Worm (Caenorhabditis elegans) whole organism, L3 larva: Measurements from ENCODE around the gene F40G12.2.

ENCODE experiments used
- R02D3.7 ChIP-seq: fragments of 150-350 bp; optimal IDR thresholded peaks from 2 replicates; lab custom pipeline; 2014; ENCODE audit warnings: missing biosample characterization, missing genetic modification characterization
- aly-2 ChIP-seq: fragments of 150-350 bp; optimal IDR thresholded peaks from 2 replicates; lab custom pipeline; 2014; ENCODE audit warnings: missing biosample characterization, missing genetic modification characterization
- ama-1 ChIP-seq: fragments of 150-350 bp; optimal IDR thresholded peaks from 2 replicates; lab custom pipeline; 2018
- ceh-16 ChIP-seq: sonication (generic microtip); optimal IDR thresholded peaks from 2 replicates; lab custom pipeline; 2017; ENCODE audit warnings: missing biosample characterization, missing genetic modification characterization
- ceh-28 ChIP-seq: fragments of 150-350 bp; optimal IDR thresholded peaks from 2 replicates; lab custom pipeline; 2014; ENCODE audit warnings: missing biosample characterization, missing genetic modification reagents, missing genetic modification characterization
- ceh-82 ChIP-seq: fragments of 150-350 bp; optimal IDR thresholded peaks from 2 replicates; lab custom pipeline; 2014; ENCODE audit warnings: missing biosample characterization, missing genetic modification characterization
- daf-12 ChIP-seq: fragments of 150-350 bp; optimal IDR thresholded peaks from 2 replicates; lab custom pipeline; 2014; ENCODE audit warnings: missing biosample characterization, missing genetic modification reagents, missing genetic modification characterization
- egl-27 ChIP-seq: sonication (generic microtip); optimal IDR thresholded peaks from 4 replicates; lab custom pipeline; 2017; ENCODE audit warnings: missing biosample characterization, missing genetic modification reagents, missing genetic modification characterization
- egl-5 ChIP-seq: fragments of 150-350 bp; optimal IDR thresholded peaks from 2 replicates; lab custom pipeline; 2017; ENCODE audit warnings: missing biosample characterization, missing genetic modification reagents, missing genetic modification characterization, inconsistent platforms
- elt-1 ChIP-seq: fragments of 150-350 bp; optimal IDR thresholded peaks from 2 replicates; lab custom pipeline; 2014; ENCODE audit warnings: missing biosample characterization, missing genetic modification characterization
- elt-2 ChIP-seq: sonication (generic microtip); optimal IDR thresholded peaks from 2 replicates; lab custom pipeline; 2016; ENCODE audit warnings: missing genetic modification reagents, mild to moderate bottlenecking, missing genetic modification characterization, missing compliant biosample characterization
- elt-3 ChIP-seq, 3 experiments: fragments of 150-350 bp in 1 of 3; sonication (generic microtip) in 2 of 3; optimal IDR thresholded peaks; 2 replicates in 2 of 3; 4 replicates in 1 of 3; lab custom pipeline; 2014 to 2017; ENCODE audit warnings: missing biosample characterization in 3 of 3, missing genetic modification characterization in 3 of 3
- eor-1 ChIP-seq, 2 experiments: fragments of 150-350 bp; optimal IDR thresholded peaks; 2 replicates each; lab custom pipeline; 2014 to 2018; ENCODE audit warnings: missing biosample characterization in 2 of 2, missing genetic modification characterization in 2 of 2
- fkh-10 ChIP-seq: sonication (generic microtip); optimal IDR thresholded peaks from 2 replicates; lab custom pipeline; 2017; ENCODE audit warnings: missing biosample characterization, missing genetic modification reagents, missing genetic modification characterization
- hmg-11 ChIP-seq: sonication (generic microtip); optimal IDR thresholded peaks from 2 replicates; lab custom pipeline; 2016; ENCODE audit warnings: missing genetic modification characterization, missing compliant biosample characterization
- jun-1 ChIP-seq: fragments of 150-350 bp; optimal IDR thresholded peaks from 2 replicates; lab custom pipeline; 2014; ENCODE audit warnings: missing biosample characterization, missing genetic modification reagents, missing genetic modification characterization
- mdl-1 ChIP-seq: fragments of 150-350 bp; optimal IDR thresholded peaks from 2 replicates; lab custom pipeline; 2014; ENCODE audit warnings: missing biosample characterization, missing genetic modification characterization
- mml-1 ChIP-seq: fragments of 150-350 bp; sonication (generic microtip); optimal IDR thresholded peaks from 3 replicates; lab custom pipeline; 2014; ENCODE audit warnings: missing biosample characterization, missing genetic modification characterization
- nfya-1 ChIP-seq: sonication (generic microtip); optimal IDR thresholded peaks from 2 replicates; lab custom pipeline; 2017; ENCODE audit warnings: missing genetic modification characterization, mild to moderate bottlenecking, missing compliant biosample characterization, antibody characterized with exemption, moderate library complexity; ENCODE audit not compliant: insufficient read depth
- nhr-11 ChIP-seq: fragments of 150-350 bp; optimal IDR thresholded peaks from 2 replicates; lab custom pipeline; 2014; ENCODE audit warnings: missing biosample characterization, missing genetic modification characterization
- nhr-12 ChIP-seq: fragments of 150-350 bp; optimal IDR thresholded peaks from 2 replicates; lab custom pipeline; 2014; ENCODE audit warnings: missing biosample characterization, missing genetic modification characterization
- nhr-237 ChIP-seq: fragments of 150-350 bp; optimal IDR thresholded peaks from 2 replicates; lab custom pipeline; 2014; ENCODE audit warnings: missing biosample characterization, missing genetic modification characterization
- nhr-25 ChIP-seq: sonication (generic microtip); optimal IDR thresholded peaks from 2 replicates; lab custom pipeline; 2017; ENCODE audit warnings: missing biosample characterization, missing genetic modification characterization
- nhr-28 ChIP-seq: fragments of 150-350 bp; optimal IDR thresholded peaks from 2 replicates; lab custom pipeline; 2014; ENCODE audit warnings: missing biosample characterization, missing genetic modification characterization
- nhr-77 ChIP-seq: fragments of 150-350 bp; optimal IDR thresholded peaks from 2 replicates; lab custom pipeline; 2014; ENCODE audit warnings: missing biosample characterization, missing genetic modification characterization
- pha-4 ChIP-seq: fragments of 150-350 bp; optimal IDR thresholded peaks from 2 replicates; lab custom pipeline; 2014; ENCODE audit warnings: missing biosample characterization, missing genetic modification reagents, missing genetic modification characterization
- pqm-1 ChIP-seq: fragments of 150-350 bp; optimal IDR thresholded peaks from 2 replicates; lab custom pipeline; 2017; ENCODE audit warnings: missing biosample characterization, missing genetic modification characterization, inconsistent platforms
- skn-1 ChIP-seq: fragments of 150-350 bp; optimal IDR thresholded peaks from 2 replicates; lab custom pipeline; 2014; ENCODE audit warnings: missing biosample characterization, missing genetic modification characterization
- tbx-2 ChIP-seq: sonication (generic microtip); optimal IDR thresholded peaks from 2 replicates; lab custom pipeline; 2016; ENCODE audit warnings: mild to moderate bottlenecking, missing genetic modification characterization, missing compliant biosample characterization
- unc-39 ChIP-seq: sonication (generic microtip); optimal IDR thresholded peaks from 4 replicates; lab custom pipeline; 2017; ENCODE audit warnings: missing biosample characterization, missing genetic modification characterization
- unc-62 ChIP-seq: fragments of 150-350 bp; sonication (generic microtip); optimal IDR thresholded peaks from 4 replicates; lab custom pipeline; 2014; ENCODE audit warnings: missing biosample characterization, missing genetic modification reagents, missing genetic modification characterization
- zag-1 ChIP-seq: fragments of 150-350 bp; optimal IDR thresholded peaks from 2 replicates; lab custom pipeline; 2014; ENCODE audit warnings: missing biosample characterization, missing genetic modification characterization
- ztf-11 ChIP-seq: fragments of 150-350 bp; optimal IDR thresholded peaks from 2 replicates; lab custom pipeline; 2014; ENCODE audit warnings: missing biosample characterization, missing genetic modification characterization
- ztf-4 ChIP-seq: fragments of 150-350 bp; optimal IDR thresholded peaks from 2 replicates; lab custom pipeline; 2014; ENCODE audit warnings: missing biosample characterization, missing genetic modification characterization

F40G12.2 gene

ce11 chrV:14243904-14244303 lies 16.8 kb downstream of the F40G12.2 start, which contains the start of gene sre-7:
sre-7 (plus strand) TSS chrV:14244204.
- no peak for TF ChIP-seq elt-3 (tag; optimal IDR thresholded peaks at IDR 0.05; lab: Kevin White, UChicago)
- no peak for TF ChIP-seq nhr-237 (tag; lab: Kevin White, UChicago)
- no peak for TF ChIP-seq fkh-10 (GFP tag; lab: Kevin White, UChicago)
- no peak for TF ChIP-seq pqm-1
- TF ChIP-seq ama-1 (lab: Kevin White, UChicago) = no peak
- TF ChIP-seq elt-1 (tag; lab: Kevin White, UChicago) = no peak
- no peak for TF ChIP-seq nhr-11
- TF ChIP-seq mdl-1 (tag; lab: Kevin White, UChicago) = no peak
- TF ChIP-seq elt-2 = no peak
- TF ChIP-seq tbx-2 (tag; lab: Kevin White, UChicago) = no peak
- no peak for TF ChIP-seq daf-12
- no peak for TF ChIP-seq ceh-16 (tag; lab: Kevin White, UChicago)
- no peak for TF ChIP-seq ztf-4 (tag; lab: Kevin White, UChicago)
- no peak for TF ChIP-seq nhr-12 (tag; lab: Kevin White, UChicago)
- TF ChIP-seq hmg-11 (tag; lab: Kevin White, UChicago) = no peak
- no peak for TF ChIP-seq R02D3.7 (tag; lab: Kevin White, UChicago)
- no peak for TF ChIP-seq egl-5 (tag; lab: Kevin White, UChicago)
- no peak for TF ChIP-seq unc-62 (GFP tag; lab: Kevin White, UChicago)
- TF ChIP-seq, all 47 proteins: peak for 0

DNA sequence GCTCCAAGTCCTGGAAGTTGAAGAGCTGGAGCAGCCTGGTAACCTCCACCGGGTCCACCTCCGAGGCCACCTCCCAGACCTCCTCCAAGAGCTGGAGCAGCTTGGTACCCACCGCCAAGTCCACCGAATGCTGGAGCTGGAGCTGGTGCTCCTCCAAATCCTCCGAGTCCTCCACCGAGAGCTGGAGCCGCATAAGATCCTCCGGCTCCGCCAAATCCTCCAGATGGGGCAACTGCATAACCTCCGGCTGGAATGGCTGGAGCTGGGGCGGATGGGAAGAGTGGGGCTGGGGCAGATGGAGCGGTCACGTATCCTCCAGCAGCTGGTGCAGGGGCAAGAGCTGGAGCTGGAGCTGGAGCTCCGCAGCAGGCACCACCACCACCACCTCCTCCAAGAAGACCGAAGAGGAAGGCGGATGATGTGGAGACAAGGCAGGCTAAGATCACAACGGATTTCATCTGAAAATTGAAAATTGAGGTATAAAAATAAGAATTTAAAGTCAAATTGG lies 20.0 kb downstream of the F40G12.2 start, which contains the start of gene K02E11.10:
TSS of gene K02E11.10 (minus strand) at position 458 of the 508 bp plus-strand sequence.
- TF ChIP-seq nfya-1 (tag; lab: Kevin White, UChicago) = no peak
- no peak for TF ChIP-seq nhr-28
- no peak for TF ChIP-seq unc-62 (GFP tag; lab: Kevin White, UChicago)
- no peak for TF ChIP-seq egl-27 (tag; lab: Kevin White, UChicago)

ce11 chrV:14235942-14236341 lies 24.8 kb downstream of the F40G12.2 start, which contains the start of gene ent-3:
ent-3 (minus strand) TSS chrV:14236042.
- TF ChIP-seq elt-1 (tag; lab: Kevin White, UChicago) = no peak
- TF ChIP-seq nhr-77 = no peak
- TF ChIP-seq ceh-28 = no peak
- no peak for TF ChIP-seq ceh-82 (tag; lab: Kevin White, UChicago)
- TF ChIP-seq eor-1 (tag; optimal IDR thresholded peaks at IDR 0.05; lab: Kevin White, UChicago) = no peak
- TF ChIP-seq nhr-25 = no peak
- no peak for TF ChIP-seq unc-39 (tag; lab: Kevin White, UChicago)

- TF ChIP-seq fkh-10 (GFP tag; lab: Kevin White, UChicago) (no peak), ztf-11 (tag; lab: Kevin White, UChicago) (no peak), eor-1 (tag; optimal IDR thresholded peaks at IDR 0.05; lab: Kevin White, UChicago) (no peak), elt-3 (tag; optimal IDR thresholded peaks at IDR 0.05; lab: Kevin White, UChicago) (no peak), nhr-11 (no peak), jun-1 (tag; lab: Kevin White, UChicago) (no peak), pqm-1 (no peak), ama-1 (lab: Kevin White, UChicago) (no peak), nhr-12 (tag; lab: Kevin White, UChicago) (no peak), unc-62 (GFP tag; lab: Kevin White, UChicago) (no peak), tbx-2 (tag; lab: Kevin White, UChicago) (no peak), zag-1 (tag; lab: Kevin White, UChicago) (no peak), mml-1 (tag; lab: Kevin White, UChicago) (no peak), skn-1 (tag; lab: Kevin White, UChicago) (no peak), R02D3.7 (tag; lab: Kevin White, UChicago) (no peak), pha-4 (tag; lab: Kevin White, UChicago) (no peak), aly-2 (tag; lab: Kevin White, UChicago) (no peak), nhr-77 (no peak)
These were observed 29.1 kb downstream of the F40G12.2 start for ce11 chrV:14231656-14232055.
